Worm (Caenorhabditis elegans) whole organism, midembryonic: ENCODE results near the gene srx-131.

Experiments
- T22C8.4 ChIP-seq: fragments of 200-800 bp; sonication (Bioruptor generic); IDR thresholded peaks from 2 replicates; pipeline ENCODE4 v1.3.6; 2022; ENCODE audit warnings: missing genetic modification characterization, missing compliant biosample characterization
- cog-1 ChIP-seq: sonication (generic microtip); optimal IDR thresholded peaks from 2 replicates; lab custom pipeline; 2016; ENCODE audit warnings: missing genetic modification characterization, missing compliant biosample characterization
- flt-1 ChIP-seq: fragments of 200-800 bp; sonication (Bioruptor generic); IDR thresholded peaks from 2 replicates; pipeline ENCODE4 v1.3.6; 2022; ENCODE audit warnings: missing genetic modification characterization, missing compliant biosample characterization
- klf-2 ChIP-seq: fragments of 200-800 bp; sonication (Bioruptor generic); conservative IDR thresholded peaks from 2 replicates; pipeline ENCODE4 v1.3.6; 2022; ENCODE audit warnings: missing genetic modification reagents, missing genetic modification characterization, missing compliant biosample characterization
- med-1 ChIP-seq: sonication (generic microtip); optimal IDR thresholded peaks from 2 replicates; lab custom pipeline; 2017; ENCODE audit warnings: missing genetic modification characterization, mild to moderate bottlenecking, missing compliant biosample characterization, antibody characterized with exemption, missing genetic modification reagents; ENCODE audit not compliant: insufficient read depth
- ref-1 ChIP-seq: fragments of 200-800 bp; sonication (Bioruptor generic); conservative IDR thresholded peaks from 2 replicates; pipeline ENCODE4 v1.3.6; 2022; ENCODE audit warnings: missing genetic modification reagents, missing genetic modification characterization, missing compliant biosample characterization
- ztf-29 ChIP-seq: fragments of 200-800 bp; sonication (Bioruptor generic); IDR thresholded peaks from 2 replicates; pipeline ENCODE4 v1.3.6; 2022; ENCODE audit warnings: missing genetic modification reagents, missing genetic modification characterization, missing compliant biosample characterization

- TF ChIP-seq ztf-29 = no peak
- TF ChIP-seq flt-1 (GFP tag; lab: Robert Waterston, UW) = no peak
- no peak for TF ChIP-seq med-1 (GFP tag; lab: Kevin White, UChicago)
- TF ChIP-seq ref-1 (GFP tag; lab: Robert Waterston, UW) = no peak
- TF ChIP-seq T22C8.4 (GFP tag; lab: Robert Waterston, UW) = no peak
- no peak for TF ChIP-seq cog-1 (tag; lab: Kevin White, UChicago)
- TF ChIP-seq klf-2 (GFP tag; lab: Robert Waterston, UW) = no peak
Measured at ce11 chrV:13891489-13891888, 46.3 kb downstream of the srx-131 start.
